Worm (Caenorhabditis elegans) whole organism, L1 larva: ENCODE data around the gene B0035.3.

ENCODE experiments used
- C16A3.4 ChIP-seq: fragments of 150-350 bp; optimal IDR thresholded peaks from 2 replicates; lab custom pipeline; 2014; ENCODE audit warnings: missing biosample characterization, missing genetic modification characterization
- alr-1 ChIP-seq: fragments of 200-800 bp; sonication (Bioruptor generic); optimal IDR thresholded peaks from 2 replicates; lab custom pipeline; 2018; ENCODE audit warnings: borderline replicate concordance, mild to moderate bottlenecking, missing genetic modification characterization, missing compliant biosample characterization
- aly-2 ChIP-seq: fragments of 150-350 bp; optimal IDR thresholded peaks from 2 replicates; lab custom pipeline; 2014; ENCODE audit warnings: missing biosample characterization, missing genetic modification characterization
- ceh-63 ChIP-seq: fragments of 200-800 bp; sonication (Bioruptor generic); optimal IDR thresholded peaks from 2 replicates; lab custom pipeline; 2018; ENCODE audit warnings: mild to moderate bottlenecking, missing genetic modification characterization, missing compliant biosample characterization
- ceh-8 ChIP-seq: fragments of 200-800 bp; sonication (Bioruptor generic); optimal IDR thresholded peaks from 2 replicates; lab custom pipeline; 2018; ENCODE audit warnings: mild to moderate bottlenecking, missing genetic modification characterization, moderate library complexity, missing compliant biosample characterization
- ceh-82 ChIP-seq, 3 experiments: fragments of 150-350 bp in 1 of 3; sonication (generic microtip) in 2 of 3; optimal IDR thresholded peaks; 2 replicates each; lab custom pipeline; 2014 to 2017; ENCODE audit warnings: missing biosample characterization in 3 of 3, missing genetic modification characterization in 3 of 3
- dpl-1 ChIP-seq, 3 experiments: fragments of 150-350 bp in 2 of 3; sonication (generic microtip) in 1 of 3; optimal IDR thresholded peaks; 2 replicates each; lab custom pipeline; 2014 to 2017; ENCODE audit warnings: missing biosample characterization in 3 of 3, missing genetic modification characterization in 3 of 3, missing genetic modification reagents in 3 of 3
- dsc-1 ChIP-seq: sonication (generic microtip); optimal IDR thresholded peaks from 2 replicates; lab custom pipeline; 2016; ENCODE audit warnings: mild to moderate bottlenecking, missing genetic modification characterization, missing compliant biosample characterization
- fkh-8 ChIP-seq: sonication (generic microtip); optimal IDR thresholded peaks from 2 replicates; lab custom pipeline; 2016; ENCODE audit warnings: mild to moderate bottlenecking, missing genetic modification characterization, missing compliant biosample characterization
- fos-1 ChIP-seq: fragments of 150-350 bp; optimal IDR thresholded peaks from 2 replicates; lab custom pipeline; 2014; ENCODE audit warnings: missing biosample characterization, missing genetic modification characterization
- hlh-17 ChIP-seq: fragments of 200-800 bp; sonication (Bioruptor generic); optimal IDR thresholded peaks from 2 replicates; lab custom pipeline; 2018; ENCODE audit warnings: missing genetic modification characterization, mild to moderate bottlenecking, missing compliant biosample characterization, moderate library complexity, borderline replicate concordance
- irx-1 ChIP-seq: sonication (generic microtip); optimal IDR thresholded peaks from 2 replicates; lab custom pipeline; 2016; ENCODE audit warnings: missing genetic modification characterization, missing compliant biosample characterization
- isw-1 ChIP-seq: fragments of 200-800 bp; sonication (Bioruptor generic); IDR thresholded peaks from 2 replicates; pipeline ENCODE4 v1.3.6; 2022; ENCODE audit warnings: missing genetic modification characterization, missing compliant biosample characterization
- lin-14 ChIP-seq: fragments of 200-800 bp; sonication (Bioruptor generic); optimal IDR thresholded peaks from 2 replicates; lab custom pipeline; 2018; ENCODE audit warnings: mild to moderate bottlenecking, missing genetic modification characterization, moderate library complexity, missing compliant biosample characterization
- lin-39 ChIP-seq: fragments of 150-350 bp; optimal IDR thresholded peaks from 2 replicates; lab custom pipeline; 2014; ENCODE audit warnings: missing biosample characterization, missing genetic modification reagents, missing genetic modification characterization
- lsy-2 ChIP-seq, 2 experiments: fragments of 150-350 bp; optimal IDR thresholded peaks; 2 replicates each; lab custom pipeline; 2014; ENCODE audit warnings: missing biosample characterization in 2 of 2, missing genetic modification characterization in 2 of 2
- mdl-1 ChIP-seq, 2 experiments: fragments of 150-350 bp; optimal IDR thresholded peaks; 2 replicates each; lab custom pipeline; 2014 to 2017; ENCODE audit warnings: missing biosample characterization in 2 of 2, missing genetic modification characterization in 2 of 2, inconsistent platforms in 1 of 2
- mef-2 ChIP-seq: fragments of 150-350 bp; optimal IDR thresholded peaks from 2 replicates; lab custom pipeline; 2014; ENCODE audit warnings: missing biosample characterization, missing genetic modification characterization
- nhr-11 ChIP-seq: fragments of 150-350 bp; optimal IDR thresholded peaks from 2 replicates; lab custom pipeline; 2014; ENCODE audit warnings: missing biosample characterization, missing genetic modification characterization
- nhr-19 ChIP-seq: fragments of 200-800 bp; sonication (Bioruptor generic); conservative IDR thresholded peaks from 2 replicates; pipeline ENCODE4 v1.3.6; 2022; ENCODE audit warnings: missing genetic modification characterization, missing compliant biosample characterization
- nhr-20 ChIP-seq: sonication (generic microtip); optimal IDR thresholded peaks from 2 replicates; lab custom pipeline; 2016; ENCODE audit warnings: mild to moderate bottlenecking, missing genetic modification characterization, missing compliant biosample characterization
- nhr-28 ChIP-seq: fragments of 150-350 bp; optimal IDR thresholded peaks from 2 replicates; lab custom pipeline; 2014; ENCODE audit warnings: missing biosample characterization, missing genetic modification characterization
- nhr-47 ChIP-seq: sonication (generic microtip); optimal IDR thresholded peaks from 2 replicates; lab custom pipeline; 2016; ENCODE audit warnings: mild to moderate bottlenecking, missing genetic modification characterization, moderate library complexity, missing compliant biosample characterization
- nhr-71 ChIP-seq: sonication (generic microtip); optimal IDR thresholded peaks from 2 replicates; lab custom pipeline; 2016; ENCODE audit warnings: mild to moderate bottlenecking, missing genetic modification characterization, moderate library complexity, missing compliant biosample characterization
- nhr-76 ChIP-seq: sonication (generic microtip); optimal IDR thresholded peaks from 2 replicates; lab custom pipeline; 2017; ENCODE audit warnings: missing biosample characterization, missing genetic modification characterization
- nhr-84 ChIP-seq: sonication (generic microtip); optimal IDR thresholded peaks from 2 replicates; lab custom pipeline; 2017; ENCODE audit warnings: missing biosample characterization, missing genetic modification characterization
- pag-3 ChIP-seq: sonication (generic microtip); optimal IDR thresholded peaks from 2 replicates; lab custom pipeline; 2017; ENCODE audit warnings: missing genetic modification characterization, mild to moderate bottlenecking, missing compliant biosample characterization, antibody characterized with exemption, borderline replicate concordance; ENCODE audit not compliant: insufficient read depth
- pqm-1 ChIP-seq: sonication (generic microtip); optimal IDR thresholded peaks from 3 replicates; lab custom pipeline; 2017; ENCODE audit warnings: missing biosample characterization, missing genetic modification characterization
- rnt-1 ChIP-seq: sonication (generic microtip); optimal IDR thresholded peaks from 2 replicates; lab custom pipeline; 2016; ENCODE audit warnings: mild to moderate bottlenecking, missing genetic modification characterization, moderate library complexity, missing compliant biosample characterization
- snpc-4 ChIP-seq: fragments of 150-350 bp; optimal IDR thresholded peaks from 2 replicates; lab custom pipeline; 2014; ENCODE audit warnings: missing biosample characterization, missing genetic modification characterization
- snu-23 ChIP-seq: sonication (generic microtip); optimal IDR thresholded peaks from 2 replicates; lab custom pipeline; 2016; ENCODE audit warnings: missing genetic modification characterization, missing compliant biosample characterization
- sup-37 ChIP-seq: fragments of 200-800 bp; sonication (Bioruptor generic); optimal IDR thresholded peaks from 2 replicates; lab custom pipeline; 2018; ENCODE audit warnings: mild to moderate bottlenecking, missing genetic modification characterization, missing compliant biosample characterization
- swsn-7 ChIP-seq: sonication (generic microtip); optimal IDR thresholded peaks from 2 replicates; lab custom pipeline; 2016; ENCODE audit warnings: missing genetic modification characterization, missing compliant biosample characterization
- tlp-1 ChIP-seq: fragments of 150-350 bp; optimal IDR thresholded peaks from 2 replicates; lab custom pipeline; 2014; ENCODE audit warnings: missing biosample characterization, missing genetic modification characterization
- unc-130 ChIP-seq: fragments of 150-350 bp; optimal IDR thresholded peaks from 2 replicates; lab custom pipeline; 2017; ENCODE audit warnings: missing biosample characterization, missing genetic modification characterization, inconsistent platforms
- unc-86 ChIP-seq: sonication (generic microtip); optimal IDR thresholded peaks from 2 replicates; lab custom pipeline; 2016; ENCODE audit warnings: missing genetic modification characterization, missing compliant biosample characterization
- unc-98 ChIP-seq: fragments of 200-800 bp; sonication (Bioruptor generic); IDR thresholded peaks from 2 replicates; pipeline ENCODE4 v1.3.6; 2022; ENCODE audit warnings: missing genetic modification characterization, missing compliant biosample characterization
- ztf-4 ChIP-seq: fragments of 150-350 bp; optimal IDR thresholded peaks from 2 replicates; lab custom pipeline; 2014; ENCODE audit warnings: missing biosample characterization, missing genetic modification characterization

The B0035.3 gene

DNA sequence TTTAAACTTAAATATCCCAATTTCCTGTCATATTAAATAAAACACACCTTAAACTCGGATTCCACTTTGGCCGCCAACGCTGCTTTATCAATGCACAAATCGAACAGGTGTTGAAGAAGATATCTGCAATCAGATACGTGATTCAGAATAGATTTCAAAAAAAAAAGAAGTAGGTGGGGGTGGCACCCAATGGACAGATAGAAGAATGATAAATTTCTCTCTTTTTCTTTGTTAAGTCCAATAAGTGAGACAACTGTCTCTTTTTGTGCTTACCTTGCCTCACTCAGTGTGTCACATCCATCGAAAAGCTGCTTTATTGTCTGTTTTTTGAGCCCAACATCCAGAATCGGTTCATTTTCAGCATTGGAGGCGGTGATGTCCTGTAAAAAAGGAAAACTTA, 36.0 kb upstream of the B0035.3 start:
- TF ChIP-seq fos-1 (tag; lab: Kevin White, UChicago) (no peak), irx-1 (tag; lab: Kevin White, UChicago) (no peak), nhr-20 (peak; percentile 41), aly-2 (tag; lab: Kevin White, UChicago) (no peak), nhr-84 (tag; lab: Kevin White, UChicago) (no peak), ceh-8 (GFP tag; lab: Kevin White, UChicago) (no peak), mdl-1 (tag; optimal IDR thresholded peaks at IDR 0.05; lab: Kevin White, UChicago) (no peak), snu-23 (peak; percentile 47), pag-3 (tag; lab: Kevin White, UChicago) (peak; percentile 64), lsy-2 (tag; optimal IDR thresholded peaks at IDR 0.05; lab: Kevin White, UChicago) (peak; percentile 31 to 45), lin-14 (GFP tag; lab: Kevin White, UChicago) (peak; percentile 93), nhr-19 (GFP tag; lab: Robert Waterston, UW) (peak; percentile 55), lin-39 (peak; percentile 66), nhr-71 (tag; lab: Kevin White, UChicago) (peak; percentile 85), sup-37 (no peak), rnt-1 (tag; lab: Kevin White, UChicago) (peak; percentile 75), pqm-1 (tag; lab: Kevin White, UChicago) (no peak), snpc-4 (tag; lab: Kevin White, UChicago) (no peak), fkh-8 (tag; lab: Kevin White, UChicago) (no peak), dpl-1 (GFP tag; optimal IDR thresholded peaks at IDR 0.05; lab: Kevin White, UChicago) (no peak), hlh-17 (GFP tag; lab: Kevin White, UChicago) (no peak), nhr-28 (no peak), alr-1 (no peak), unc-98 (GFP tag; lab: Robert Waterston, UW) (peak; percentile 38; the same call in 1 of the 2 replicates), mef-2 (tag; lab: Kevin White, UChicago) (no peak), isw-1 (GFP tag; lab: Robert Waterston, UW) (no peak), nhr-76 (tag; lab: Kevin White, UChicago) (no peak), swsn-7 (peak; percentile 24)

DNA sequence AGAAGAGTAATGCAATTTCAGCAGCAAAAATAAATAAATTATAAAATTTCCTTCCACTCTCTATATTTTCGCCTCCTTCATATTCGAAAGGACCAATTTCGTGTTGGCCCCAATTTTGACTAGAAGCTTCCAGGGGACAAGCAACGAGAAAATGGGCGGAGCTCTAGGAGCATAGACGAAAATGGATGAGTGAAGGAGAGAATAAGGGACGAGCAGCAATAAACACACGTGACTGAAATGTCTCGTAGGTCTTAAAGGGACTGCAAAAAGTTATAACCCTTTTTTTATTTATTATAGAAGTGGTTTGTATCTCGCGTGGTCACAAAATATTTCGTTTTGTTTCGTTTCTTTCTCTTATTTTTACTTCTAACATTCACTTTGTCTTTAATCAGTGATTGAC, 34.9 kb upstream of the B0035.3 start:
- TF ChIP-seq mef-2 (tag; lab: Kevin White, UChicago), result peak; percentile 7
- TF ChIP-seq unc-130 (tag; lab: Kevin White, UChicago), result no peak
- peak; percentile 62 for TF ChIP-seq lin-14 (GFP tag; lab: Kevin White, UChicago)
- TF ChIP-seq nhr-71 (tag; lab: Kevin White, UChicago), result peak; percentile 37
- peak; percentile 55 for TF ChIP-seq dsc-1 (tag; lab: Kevin White, UChicago)
- peak; percentile 7 for TF ChIP-seq unc-86 (tag; lab: Kevin White, UChicago)
- TF ChIP-seq ceh-63 (GFP tag; lab: Kevin White, UChicago), result no peak
- TF ChIP-seq ceh-82 (tag; optimal IDR thresholded peaks at IDR 0.05; lab: Kevin White, UChicago), result peak in 1 of 3 experiments; percentile 1
- TF ChIP-seq ztf-4, result no peak
- TF ChIP-seq nhr-11, result no peak
- TF ChIP-seq C16A3.4 (tag; lab: Kevin White, UChicago), result no peak
- no peak for TF ChIP-seq mdl-1 (tag; optimal IDR thresholded peaks at IDR 0.05; lab: Kevin White, UChicago)
- TF ChIP-seq lsy-2 (tag; optimal IDR thresholded peaks at IDR 0.05; lab: Kevin White, UChicago), result peak; percentile 0 to 28
- TF ChIP-seq nhr-47, result peak; percentile 53

DNA sequence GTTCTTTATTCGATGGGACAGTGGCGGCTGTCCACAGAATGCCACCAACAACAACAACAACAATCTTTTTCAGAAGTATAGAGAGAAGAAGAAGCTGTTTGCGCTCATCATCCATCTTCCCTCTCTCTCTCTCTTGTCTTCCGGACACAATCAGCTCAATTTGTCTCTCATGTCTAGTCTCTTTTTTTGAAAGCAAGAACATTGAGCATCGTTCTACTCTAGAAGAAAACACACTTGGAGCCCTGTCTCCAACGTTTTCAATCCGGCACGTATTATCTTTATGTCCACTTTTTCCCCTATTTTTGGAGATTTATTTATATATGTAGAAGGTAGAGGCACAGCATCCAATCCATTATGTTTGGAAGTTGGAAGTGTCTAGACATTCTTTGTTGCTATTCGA, 34.0 kb upstream of the B0035.3 start:
- TF ChIP-seq lin-14 (GFP tag; lab: Kevin White, UChicago), result peak; percentile 34
- TF ChIP-seq tlp-1, result no peak
